Fruit fly (Drosophila melanogaster) whole organism, embryonic: Measurements from ENCODE around the gene CG12521.

Experiments used
- Adf1 ChIP-seq: fragments of 200-800 bp; sonication (Bioruptor generic); IDR thresholded peaks from 2 replicates; pipeline ENCODE4 v1.3.6; 2022; ENCODE audit warnings: missing biosample characterization, missing genetic modification characterization
- Bdp1 ChIP-seq: fragments of 200-800 bp; sonication (Bioruptor generic); optimal IDR thresholded peaks from 3 replicates; lab custom pipeline; 2016; ENCODE audit warnings: missing biosample characterization, missing genetic modification characterization
- Bgb ChIP-seq: fragments of 200-800 bp; sonication (Bioruptor generic); IDR thresholded peaks from 2 replicates; pipeline ENCODE4 v1.3.6; 2022; ENCODE audit warnings: missing biosample characterization, missing genetic modification characterization; ENCODE audit not compliant: partially characterized antibody
- Bteb2 ChIP-seq: fragments of 200-800 bp; sonication (Bioruptor generic); optimal IDR thresholded peaks from 2 replicates; lab custom pipeline; 2016; ENCODE audit warnings: missing biosample characterization, missing genetic modification characterization
- CG10209 ChIP-seq: fragments of 200-800 bp; sonication (Bioruptor generic); optimal IDR thresholded peaks from 3 replicates; lab custom pipeline; 2017; ENCODE audit warnings: missing biosample characterization, mild to moderate bottlenecking, missing genetic modification characterization, missing genetic modification reagents
- CG10267 ChIP-seq: fragments of 200-800 bp; sonication (Bioruptor generic); optimal IDR thresholded peaks from 2 replicates; lab custom pipeline; 2018; ENCODE audit warnings: missing biosample characterization, mild to moderate bottlenecking, missing genetic modification characterization, moderate library complexity
- CG12219 ChIP-seq: fragments of 200-800 bp; sonication (Bioruptor generic); optimal IDR thresholded peaks from 3 replicates; lab custom pipeline; 2018; ENCODE audit warnings: missing biosample characterization, mild to moderate bottlenecking, missing genetic modification characterization
- CG12236 ChIP-seq: fragments of 200-800 bp; sonication (Bioruptor generic); optimal IDR thresholded peaks from 2 replicates; lab custom pipeline; 2016; ENCODE audit warnings: missing biosample characterization, missing genetic modification characterization
- CG13287 ChIP-seq: fragments of 200-800 bp; sonication (Bioruptor generic); IDR thresholded peaks from 2 replicates; pipeline ENCODE4 v1.3.6; 2022; ENCODE audit warnings: missing biosample characterization, missing genetic modification characterization; ENCODE audit not compliant: partially characterized antibody
- CG13624 ChIP-seq: fragments of 200-800 bp; sonication (Bioruptor generic); optimal IDR thresholded peaks from 2 replicates; lab custom pipeline; 2016; ENCODE audit warnings: missing biosample characterization, missing genetic modification characterization
- CG14441 ChIP-seq: fragments of 200-800 bp; sonication (Bioruptor generic); IDR thresholded peaks from 2 replicates; pipeline ENCODE4 v1.3.6; 2022; ENCODE audit warnings: missing biosample characterization, missing genetic modification characterization
- CG15479 ChIP-seq: fragments of 200-800 bp; sonication (Bioruptor generic); optimal IDR thresholded peaks from 3 replicates; lab custom pipeline; 2019; ENCODE audit warnings: missing biosample characterization, mild to moderate bottlenecking, missing genetic modification characterization, moderate library complexity
- CG16779 ChIP-seq: fragments of 200-800 bp; sonication (Bioruptor generic); IDR thresholded peaks from 2 replicates; pipeline ENCODE4 v1.3.6; 2022; ENCODE audit warnings: missing biosample characterization, missing genetic modification characterization
- CG2875 ChIP-seq: fragments of 200-800 bp; sonication (Bioruptor generic); optimal IDR thresholded peaks from 2 replicates; lab custom pipeline; 2017; ENCODE audit warnings: missing biosample characterization, mild to moderate bottlenecking, missing genetic modification characterization, missing genetic modification reagents
- CG31365 ChIP-seq: fragments of 200-800 bp; sonication (Bioruptor generic); optimal IDR thresholded peaks from 2 replicates; lab custom pipeline; 2018; ENCODE audit warnings: missing biosample characterization, mild to moderate bottlenecking, missing genetic modification characterization
- CG3281 ChIP-seq: fragments of 200-800 bp; sonication (Bioruptor generic); optimal IDR thresholded peaks from 3 replicates; lab custom pipeline; 2017; ENCODE audit warnings: missing biosample characterization, mild to moderate bottlenecking, missing genetic modification characterization
- CG4282 ChIP-seq: fragments of 200-800 bp; sonication (Bioruptor generic); optimal IDR thresholded peaks from 2 replicates; lab custom pipeline; 2016; ENCODE audit warnings: missing biosample characterization, missing genetic modification characterization
- CG6272 ChIP-seq: fragments of 200-800 bp; sonication (Bioruptor generic); IDR thresholded peaks from 2 replicates; pipeline ENCODE4 v1.3.6; 2022; ENCODE audit warnings: missing biosample characterization, missing genetic modification characterization
- CrebB ChIP-seq: fragments of 200-800 bp; sonication (Bioruptor generic); optimal IDR thresholded peaks from 3 replicates; lab custom pipeline; 2018; ENCODE audit warnings: missing biosample characterization, mild to moderate bottlenecking, missing genetic modification characterization
- Dll ChIP-seq: fragments of 200-800 bp; sonication (Bioruptor generic); IDR thresholded peaks from 4 replicates; pipeline ENCODE4 v1.3.6; 2022; ENCODE audit warnings: missing biosample characterization, missing genetic modification characterization; ENCODE audit not compliant: partially characterized antibody
- Hey ChIP-seq: fragments of 200-800 bp; sonication (Bioruptor generic); optimal IDR thresholded peaks from 3 replicates; lab custom pipeline; 2018; ENCODE audit warnings: missing biosample characterization, mild to moderate bottlenecking, missing genetic modification characterization
- HmgZ ChIP-seq: fragments of 200-800 bp; sonication (Bioruptor generic); optimal IDR thresholded peaks from 2 replicates; lab custom pipeline; 2018; ENCODE audit warnings: missing biosample characterization, mild to moderate bottlenecking, missing genetic modification characterization
- Max ChIP-seq: fragments of 200-800 bp; sonication (Bioruptor generic); optimal IDR thresholded peaks from 2 replicates; lab custom pipeline; 2016; ENCODE audit warnings: missing biosample characterization, mild to moderate bottlenecking, missing genetic modification characterization
- Med ChIP-seq: fragments of 200-800 bp; sonication (Bioruptor generic); peaks from one replicate; lab custom pipeline; 2016; ENCODE audit warnings: missing biosample characterization, missing genetic modification characterization, mild to moderate bottlenecking, inconsistent platforms, moderate library complexity
- Oli ChIP-seq: fragments of 200-800 bp; sonication (Bioruptor generic); optimal IDR thresholded peaks from 2 replicates; lab custom pipeline; 2018; ENCODE audit warnings: missing biosample characterization, mild to moderate bottlenecking, missing genetic modification characterization, moderate library complexity
- Rfx ChIP-seq: fragments of 200-800 bp; sonication (Bioruptor generic); IDR thresholded peaks from 2 replicates; pipeline ENCODE4 v1.3.6; 2022; ENCODE audit warnings: missing biosample characterization, missing genetic modification characterization
- Side ChIP-seq: fragments of 200-800 bp; sonication (Bioruptor generic); optimal IDR thresholded peaks from 2 replicates; lab custom pipeline; 2016; ENCODE audit warnings: missing biosample characterization, missing genetic modification characterization
- ac ChIP-seq: fragments of 200-800 bp; sonication (Bioruptor generic); optimal IDR thresholded peaks from 3 replicates; lab custom pipeline; 2017; ENCODE audit warnings: missing biosample characterization, mild to moderate bottlenecking, missing genetic modification characterization
- ap ChIP-seq: fragments of 200-800 bp; sonication (Bioruptor generic); IDR thresholded peaks from 2 replicates; pipeline ENCODE4 v1.3.6; 2022; ENCODE audit warnings: missing biosample characterization, missing genetic modification characterization
- ash1 ChIP-seq: fragments of 200-800 bp; sonication (Bioruptor generic); optimal IDR thresholded peaks from 2 replicates; lab custom pipeline; 2018; ENCODE audit warnings: missing biosample characterization, mild to moderate bottlenecking, missing genetic modification characterization
- bigmax ChIP-seq: fragments of 200-800 bp; sonication (Bioruptor generic); optimal IDR thresholded peaks from 2 replicates; lab custom pipeline; 2018; ENCODE audit warnings: missing biosample characterization, mild to moderate bottlenecking, missing genetic modification characterization
- cad ChIP-seq: fragments of >200 bp; optimal IDR thresholded peaks from 2 replicates; lab custom pipeline; 2017; ENCODE audit warnings: missing biosample characterization, missing genetic modification characterization
- caup ChIP-seq: fragments of 200-800 bp; sonication (Bioruptor generic); optimal IDR thresholded peaks from 3 replicates; lab custom pipeline; 2017; ENCODE audit warnings: missing biosample characterization, mild to moderate bottlenecking, missing genetic modification characterization, moderate library complexity; ENCODE audit not compliant: severe bottlenecking
- chif ChIP-seq, 2 experiments: fragments of 200-800 bp; sonication (Bioruptor generic); optimal IDR thresholded peaks; 3 replicates each; lab custom pipeline; 2016; ENCODE audit warnings: missing biosample characterization in 2 of 2, missing genetic modification characterization in 2 of 2
- crol ChIP-seq: fragments of 200-800 bp; sonication (Bioruptor generic); IDR thresholded peaks from 2 replicates; pipeline ENCODE4 v1.3.6; 2022; ENCODE audit warnings: missing biosample characterization, missing genetic modification characterization
- nerfin-1 ChIP-seq: fragments of 200-800 bp; sonication (Bioruptor generic); optimal IDR thresholded peaks from 3 replicates; lab custom pipeline; 2019; ENCODE audit warnings: missing biosample characterization, mild to moderate bottlenecking, missing genetic modification characterization, moderate library complexity
- nerfin-2 ChIP-seq: fragments of 200-800 bp; sonication (Bioruptor generic); IDR thresholded peaks from 2 replicates; pipeline ENCODE4 v1.3.6; 2022; ENCODE audit warnings: missing biosample characterization, missing genetic modification characterization; ENCODE audit not compliant: partially characterized antibody
- peb ChIP-seq: fragments of 200-800 bp; sonication (Bioruptor generic); IDR thresholded peaks from 2 replicates; pipeline ENCODE4 v1.3.6; 2022; ENCODE audit warnings: missing biosample characterization, missing genetic modification characterization
- pzg ChIP-seq: fragments of 200-800 bp; sonication (Bioruptor generic); optimal IDR thresholded peaks from 3 replicates; lab custom pipeline; 2018; ENCODE audit warnings: missing biosample characterization, mild to moderate bottlenecking, missing genetic modification characterization, moderate library complexity
- rib ChIP-seq: fragments of 200-800 bp; sonication (Bioruptor generic); IDR thresholded peaks from 2 replicates; pipeline ENCODE4 v1.3.6; 2022; ENCODE audit warnings: missing biosample characterization, missing genetic modification characterization
- row ChIP-seq: fragments of 200-800 bp; sonication (Bioruptor generic); IDR thresholded peaks from 3 replicates; pipeline ENCODE4 v1.3.6; 2022; ENCODE audit warnings: missing biosample characterization, missing genetic modification characterization
- sens ChIP-seq: fragments of 200-800 bp; sonication (Bioruptor generic); peaks from one replicate; lab custom pipeline; 2016; ENCODE audit warnings: missing biosample characterization, missing genetic modification characterization
- twi ChIP-seq: fragments of 200-800 bp; optimal IDR thresholded peaks from 2 replicates; lab custom pipeline; 2019; ENCODE audit warnings: missing biosample characterization, mild to moderate bottlenecking, missing genetic modification characterization, moderate library complexity

The CG12521 gene

DNA sequence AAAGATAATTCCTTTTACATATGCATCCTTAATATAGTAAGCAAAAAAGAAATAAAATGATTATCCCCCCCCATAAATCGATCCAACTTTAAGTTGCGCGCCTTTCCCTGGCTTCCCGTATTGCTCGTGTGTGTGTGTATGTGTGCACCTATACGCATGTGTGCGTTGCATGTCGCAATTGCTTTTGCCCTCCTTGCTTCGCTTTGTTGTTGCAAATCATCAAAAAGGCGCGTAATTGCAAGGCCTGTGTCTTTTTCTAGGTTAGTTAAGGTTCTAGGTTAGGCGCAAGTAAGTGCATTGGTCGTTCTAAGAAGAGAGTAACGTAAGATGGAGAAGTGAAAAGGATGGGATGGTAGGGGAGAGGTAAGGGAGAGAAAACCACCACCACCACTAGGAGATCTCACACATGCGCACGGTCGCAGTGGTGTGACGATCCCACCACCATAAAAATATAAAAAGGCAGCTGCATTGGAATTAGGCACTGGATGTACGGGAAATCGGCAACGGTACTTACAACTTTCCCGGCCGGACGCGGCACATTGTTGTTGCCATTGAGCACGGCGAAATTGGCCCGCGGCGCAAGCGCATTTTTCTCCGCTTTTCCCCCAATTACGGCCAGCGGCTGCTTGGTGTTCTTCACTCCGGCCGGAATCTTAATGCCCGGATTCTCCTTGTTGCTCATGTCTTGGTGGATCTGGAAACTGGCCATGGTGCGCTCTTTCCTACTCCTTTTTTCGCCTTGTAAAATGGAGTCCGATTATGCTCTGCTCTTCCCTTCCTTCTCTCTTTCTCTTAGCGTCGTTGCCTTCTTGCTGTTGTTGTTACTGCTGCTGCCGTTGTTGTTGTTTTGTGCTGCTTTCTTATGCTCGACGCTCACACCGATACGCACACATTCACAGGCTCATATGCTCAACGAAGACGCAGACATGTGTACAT lies 15.0 kb downstream of the CG12521 start (continued):
- TF ChIP-seq CG10209 (GFP tag; lab: Kevin White, UChicago) (no peak), CG13624 (GFP tag; lab: Kevin White, UChicago) (no peak), Rfx (GFP tag; lab: Robert Waterston, UW) (no peak), CG6272 (GFP tag; lab: Robert Waterston, UW) (no peak), HmgZ (tag; lab: Kevin White, UChicago) (no peak), CG15479 (GFP tag; lab: Kevin White, UChicago) (peak; percentile 79), CG31365 (tag; lab: Kevin White, UChicago) (no peak), CG14441 (GFP tag; lab: Robert Waterston, UW) (no peak), sens (GFP tag; lab: Kevin White, UChicago) (peak; percentile 19), cad (peak; percentile 71), CG16779 (GFP tag; lab: Robert Waterston, UW) (no peak), caup (GFP tag; lab: Kevin White, UChicago) (no peak), Bgb (GFP tag; lab: Robert Waterston, UW) (no peak), Max (GFP tag; lab: Kevin White, UChicago) (no peak), Hey (tag; lab: Kevin White, UChicago) (no peak), ac (peak; percentile 12), CG13287 (GFP tag; lab: Robert Waterston, UW) (no peak), Med (GFP tag; lab: Kevin White, UChicago) (peak; percentile 73), bigmax (GFP tag; lab: Kevin White, UChicago) (peak; percentile 75), Bdp1 (GFP tag; lab: Kevin White, UChicago) (no peak), Bteb2 (GFP tag; lab: Kevin White, UChicago) (no peak), nerfin-1 (tag; lab: Kevin White, UChicago) (peak; percentile 87), CrebB (no peak), Side (GFP tag; lab: Kevin White, UChicago) (no peak), crol (peak; percentile 71; the same call in 1 of the 2 replicates), ash1 (GFP tag; lab: Kevin White, UChicago) (no peak), peb (no peak), CG2875 (no peak), twi (tag; lab: Kevin White, UChicago) (peak; percentile 62), nerfin-2 (no peak), CG12219 (GFP tag; lab: Kevin White, UChicago) (no peak), Dll (GFP tag; lab: Robert Waterston, UW) (no peak), pzg (GFP tag; lab: Kevin White, UChicago) (no peak), CG4282 (GFP tag; lab: Kevin White, UChicago) (no peak), CG12236 (GFP tag; lab: Kevin White, UChicago) (no peak), Adf1 (peak; percentile 34; the same call in 1 of the 2 replicates), CG10267 (no peak), CG3281 (GFP tag; lab: Kevin White, UChicago) (no peak), ap (GFP tag; lab: Robert Waterston, UW) (no peak), row (GFP tag; lab: Robert Waterston, UW) (no peak), chif (GFP tag; optimal IDR thresholded peaks at IDR 0.05; lab: Kevin White, UChicago) (no peak), rib (GFP tag; lab: Robert Waterston, UW) (no peak), Oli (tag; lab: Kevin White, UChicago) (no peak)
- TF ChIP-seq, all 482 proteins: peak for 22
